Fruit fly (Drosophila melanogaster) whole organism, pupa: ENCODE measurements around the gene CG16749.

ENCODE experiments used
- CG10348 ChIP-seq: fragments of 200-800 bp; sonication (Bioruptor generic); IDR thresholded peaks from 2 replicates; pipeline ENCODE4 v1.3.6; 2022; ENCODE audit warnings: missing biosample characterization, missing genetic modification characterization
- CG12605 ChIP-seq: fragments of 200-800 bp; sonication (Bioruptor generic); IDR thresholded peaks from 2 replicates; pipeline ENCODE4 v1.3.6; 2022; ENCODE audit warnings: missing biosample characterization, missing genetic modification characterization
- CG13204 ChIP-seq: fragments of 200-800 bp; sonication (Bioruptor generic); optimal IDR thresholded peaks from 2 replicates; lab custom pipeline; 2018; ENCODE audit warnings: missing biosample characterization, mild to moderate bottlenecking, missing genetic modification characterization, moderate library complexity
- CG14655 ChIP-seq: fragments of 200-800 bp; sonication (Bioruptor generic); optimal IDR thresholded peaks from 3 replicates; lab custom pipeline; 2017; ENCODE audit warnings: mild to moderate bottlenecking, missing biosample characterization, missing genetic modification reagents, missing genetic modification characterization
- CG15710 ChIP-seq: fragments of 200-800 bp; sonication (Bioruptor generic); optimal IDR thresholded peaks from 2 replicates; lab custom pipeline; 2018; ENCODE audit warnings: missing biosample characterization, mild to moderate bottlenecking, missing genetic modification characterization, moderate library complexity
- CG17806 ChIP-seq: fragments of 200-800 bp; sonication (Bioruptor generic); optimal IDR thresholded peaks from 2 replicates; lab custom pipeline; 2018; ENCODE audit warnings: missing biosample characterization, mild to moderate bottlenecking, missing genetic modification characterization, moderate library complexity
- CG32121 ChIP-seq: fragments of 200-800 bp; sonication (Bioruptor generic); IDR thresholded peaks from 2 replicates; pipeline ENCODE4 v1.3.6; 2022; ENCODE audit warnings: missing biosample characterization, missing genetic modification characterization
- CG34367 ChIP-seq: fragments of 200-800 bp; sonication (Bioruptor generic); optimal IDR thresholded peaks from 2 replicates; lab custom pipeline; 2018; ENCODE audit warnings: missing biosample characterization, mild to moderate bottlenecking, missing genetic modification characterization
- CG4496 ChIP-seq: fragments of 200-800 bp; sonication (Bioruptor generic); IDR thresholded peaks from 3 replicates; pipeline ENCODE4 v1.3.6; 2022; ENCODE audit warnings: missing biosample characterization, missing genetic modification characterization
- CG8159 ChIP-seq: fragments of 200-800 bp; sonication (Bioruptor generic); optimal IDR thresholded peaks from 3 replicates; lab custom pipeline; 2018; ENCODE audit warnings: missing biosample characterization, mild to moderate bottlenecking, missing genetic modification characterization, moderate library complexity
- CG8301 ChIP-seq: fragments of 200-800 bp; sonication (Bioruptor generic); optimal IDR thresholded peaks from 2 replicates; lab custom pipeline; 2018; ENCODE audit warnings: missing biosample characterization, mild to moderate bottlenecking, missing genetic modification characterization
- CG9948 ChIP-seq: fragments of 200-800 bp; sonication (Bioruptor generic); optimal IDR thresholded peaks from 2 replicates; lab custom pipeline; 2018; ENCODE audit warnings: missing biosample characterization, mild to moderate bottlenecking, missing genetic modification characterization, moderate library complexity
- D1 ChIP-seq: fragments of 200-800 bp; sonication (Bioruptor generic); optimal IDR thresholded peaks from 2 replicates; lab custom pipeline; 2018; ENCODE audit warnings: missing biosample characterization, mild to moderate bottlenecking, missing genetic modification characterization, moderate library complexity
- EcR ChIP-seq: fragments of 200-800 bp; sonication (Bioruptor generic); optimal IDR thresholded peaks from 3 replicates; lab custom pipeline; 2019; ENCODE audit warnings: missing biosample characterization, missing genetic modification characterization, mild to moderate bottlenecking, moderate library complexity, missing genetic modification reagents
- Ets98B ChIP-seq: fragments of 200-800 bp; sonication (Bioruptor generic); IDR thresholded peaks from 2 replicates; pipeline ENCODE4 v1.3.6; 2022; ENCODE audit warnings: missing biosample characterization, missing genetic modification characterization
- Pif1A ChIP-seq: fragments of 200-800 bp; sonication (Bioruptor generic); optimal IDR thresholded peaks from 3 replicates; lab custom pipeline; 2016; ENCODE audit warnings: missing biosample characterization, missing genetic modification characterization
- Pif1B ChIP-seq: fragments of 200-800 bp; sonication (Bioruptor generic); optimal IDR thresholded peaks from 3 replicates; lab custom pipeline; 2016; ENCODE audit warnings: missing biosample characterization, missing genetic modification characterization
- Snoo ChIP-seq: fragments of 200-800 bp; sonication (Bioruptor generic); optimal IDR thresholded peaks from 3 replicates; lab custom pipeline; 2017; ENCODE audit warnings: missing biosample characterization, mild to moderate bottlenecking, missing genetic modification characterization, inconsistent platforms
- fd96Ca ChIP-seq: fragments of 200-800 bp; sonication (Bioruptor generic); IDR thresholded peaks from 3 replicates; pipeline ENCODE4 v1.3.6; 2022; ENCODE audit warnings: missing biosample characterization, missing genetic modification characterization
- gl ChIP-seq: fragments of 200-800 bp; sonication (Bioruptor generic); optimal IDR thresholded peaks from 2 replicates; lab custom pipeline; 2018; ENCODE audit warnings: missing biosample characterization, mild to moderate bottlenecking, missing genetic modification characterization
- rn ChIP-seq: fragments of 200-800 bp; sonication (Bioruptor generic); IDR thresholded peaks from 2 replicates; pipeline ENCODE4 v1.3.6; 2022; ENCODE audit warnings: missing biosample characterization, missing genetic modification characterization

Gene CG16749

dm6 chr3R:9347702-9348378 is 16.2 kb upstream of the CG16749 start:
- TF ChIP-seq CG17806 (tag; lab: Kevin White, UChicago) (peak; percentile 93), Pif1B (GFP tag; lab: Kevin White, UChicago) (peak; percentile 89), EcR (GFP tag; lab: Kevin White, UChicago) (no peak), CG10348 (GFP tag; lab: Robert Waterston, UW) (peak; percentile 46; the same call in 1 of the 2 replicates), CG34367 (tag; lab: Kevin White, UChicago) (peak; percentile 89), Pif1A (peak; percentile 90), CG9948 (tag; lab: Kevin White, UChicago) (peak; percentile 92), CG8159 (tag; lab: Kevin White, UChicago) (peak; percentile 94), rn (GFP tag; lab: Robert Waterston, UW) (peak; percentile 82), CG14655 (GFP tag; lab: Kevin White, UChicago) (peak; percentile 88), CG12605 (GFP tag; lab: Robert Waterston, UW) (peak; percentile 80), CG4496 (GFP tag; lab: Robert Waterston, UW) (peak; percentile 90), gl (tag; lab: Kevin White, UChicago) (peak; percentile 82), CG15710 (peak; percentile 91), Ets98B (GFP tag; lab: Robert Waterston, UW) (peak; percentile 86), Snoo (tag; lab: Kevin White, UChicago) (peak; percentile 76), D1 (tag; lab: Kevin White, UChicago) (peak; percentile 82), CG32121 (GFP tag; lab: Robert Waterston, UW) (peak; percentile 79), CG8301 (peak; percentile 88), CG13204 (GFP tag; lab: Kevin White, UChicago) (peak; percentile 66), fd96Ca (GFP tag; lab: Robert Waterston, UW) (peak; percentile 81; the same call in 2 of the 3 replicates)

dm6 chr3R:9346539-9346938 is 14.9 kb upstream of the CG16749 start:
- TF ChIP-seq CG9948 (tag; lab: Kevin White, UChicago): peak; percentile 44
- TF ChIP-seq CG15710: peak; percentile 64
- TF ChIP-seq EcR (GFP tag; lab: Kevin White, UChicago): no peak
- no peak for TF ChIP-seq CG13204 (GFP tag; lab: Kevin White, UChicago)
- no peak for TF ChIP-seq CG4496 (GFP tag; lab: Robert Waterston, UW)
- TF ChIP-seq gl (tag; lab: Kevin White, UChicago): no peak
- TF ChIP-seq CG14655 (GFP tag; lab: Kevin White, UChicago): peak; percentile 61
- no peak for TF ChIP-seq rn (GFP tag; lab: Robert Waterston, UW)
- TF ChIP-seq CG17806 (tag; lab: Kevin White, UChicago): peak; percentile 43
- no peak for TF ChIP-seq D1 (tag; lab: Kevin White, UChicago)
- no peak for TF ChIP-seq CG10348 (GFP tag; lab: Robert Waterston, UW)
- 0 out of 3 replicates have a peak, but pooled peaks have one; percentile 10 for TF ChIP-seq fd96Ca (GFP tag; lab: Robert Waterston, UW)
- no peak for TF ChIP-seq CG12605 (GFP tag; lab: Robert Waterston, UW)
- TF ChIP-seq Pif1B (GFP tag; lab: Kevin White, UChicago): peak; percentile 0
- peak; percentile 11 for TF ChIP-seq CG34367 (tag; lab: Kevin White, UChicago)
- peak; percentile 16 for TF ChIP-seq Snoo (tag; lab: Kevin White, UChicago)
- peak; percentile 25; the same call in 1 of the 2 replicates for TF ChIP-seq CG32121 (GFP tag; lab: Robert Waterston, UW)
- peak; percentile 21 for TF ChIP-seq CG8301
- peak; percentile 0 for TF ChIP-seq Pif1A
- TF ChIP-seq Ets98B (GFP tag; lab: Robert Waterston, UW): 0 out of 2 replicates have a peak, but pooled peaks have one; percentile 20
- TF ChIP-seq CG8159 (tag; lab: Kevin White, UChicago): peak; percentile 41

- peak; percentile 20; the same call in 1 of the 3 replicates for TF ChIP-seq fd96Ca (GFP tag; lab: Robert Waterston, UW)
- peak; percentile 86 for TF ChIP-seq EcR (GFP tag; lab: Kevin White, UChicago)
- no peak for TF ChIP-seq CG13204 (GFP tag; lab: Kevin White, UChicago)
- no peak for TF ChIP-seq gl (tag; lab: Kevin White, UChicago)
- TF ChIP-seq Pif1A: no peak
- TF ChIP-seq rn (GFP tag; lab: Robert Waterston, UW): no peak
- no peak for TF ChIP-seq D1 (tag; lab: Kevin White, UChicago)
- TF ChIP-seq Snoo (tag; lab: Kevin White, UChicago): peak; percentile 8
- TF ChIP-seq CG4496 (GFP tag; lab: Robert Waterston, UW): peak; percentile 33; the same call in 1 of the 3 replicates
- no peak for TF ChIP-seq CG14655 (GFP tag; lab: Kevin White, UChicago)
- no peak for TF ChIP-seq CG9948 (tag; lab: Kevin White, UChicago)
- no peak for TF ChIP-seq CG8159 (tag; lab: Kevin White, UChicago)
Observed at dm6 chr3R:9345904-9346303, 14.2 kb upstream of the CG16749 start.

dm6 chr3R:9344791-9345208 is 13.1 kb upstream of the CG16749 start:
- no peak for TF ChIP-seq gl (tag; lab: Kevin White, UChicago)
- TF ChIP-seq Pif1A: peak; percentile 25
- TF ChIP-seq CG32121 (GFP tag; lab: Robert Waterston, UW): no peak
- TF ChIP-seq CG4496 (GFP tag; lab: Robert Waterston, UW): peak; percentile 7; the same call in 1 of the 3 replicates
- TF ChIP-seq fd96Ca (GFP tag; lab: Robert Waterston, UW): 0 out of 3 replicates have a peak, but pooled peaks have one; percentile 5
- no peak for TF ChIP-seq CG13204 (GFP tag; lab: Kevin White, UChicago)
- TF ChIP-seq CG12605 (GFP tag; lab: Robert Waterston, UW): 0 out of 2 replicates have a peak, but pooled peaks have one; percentile 10
- peak; percentile 21 for TF ChIP-seq CG8301
- TF ChIP-seq CG14655 (GFP tag; lab: Kevin White, UChicago): peak; percentile 42
- no peak for TF ChIP-seq CG34367 (tag; lab: Kevin White, UChicago)
